Worm (Caenorhabditis elegans) whole organism, late embryonic: Measurements from ENCODE around the gene oac-59.

ENCODE experiments used
- C08G9.2 ChIP-seq: sonication (generic microtip); optimal IDR thresholded peaks from 2 replicates; lab custom pipeline; 2016; ENCODE audit warnings: mild to moderate bottlenecking, missing genetic modification characterization, moderate library complexity, missing compliant biosample characterization
- F13H6.1 ChIP-seq: sonication (generic microtip); optimal IDR thresholded peaks from 2 replicates; lab custom pipeline; 2016; ENCODE audit warnings: missing genetic modification characterization, missing compliant biosample characterization
- K02D7.2 ChIP-seq: sonication (generic microtip); optimal IDR thresholded peaks from 2 replicates; lab custom pipeline; 2017; ENCODE audit warnings: mild to moderate bottlenecking, missing genetic modification characterization, missing compliant biosample characterization
- Y22D7AL.16 ChIP-seq: sonication (generic microtip); optimal IDR thresholded peaks from 2 replicates; lab custom pipeline; 2016; ENCODE audit warnings: missing genetic modification characterization, missing compliant biosample characterization
- ama-1 ChIP-seq: fragments of 150-350 bp; optimal IDR thresholded peaks from 2 replicates; lab custom pipeline; 2014
- ceh-14 ChIP-seq: sonication (generic microtip); optimal IDR thresholded peaks from 2 replicates; lab custom pipeline; 2016; ENCODE audit warnings: missing genotype, missing genetic modification characterization, missing compliant biosample characterization
- ceh-18 ChIP-seq: sonication (generic microtip); optimal IDR thresholded peaks from 2 replicates; lab custom pipeline; 2016; ENCODE audit warnings: missing genetic modification characterization, missing compliant biosample characterization
- ceh-19 ChIP-seq: fragments of 200-800 bp; sonication (Bioruptor generic); optimal IDR thresholded peaks from 2 replicates; lab custom pipeline; 2018; ENCODE audit warnings: mild to moderate bottlenecking, missing genetic modification characterization, missing compliant biosample characterization
- ceh-2 ChIP-seq: sonication (generic microtip); optimal IDR thresholded peaks from 2 replicates; lab custom pipeline; 2016; ENCODE audit warnings: missing genotype, missing genetic modification characterization, missing compliant biosample characterization
- ceh-31 ChIP-seq: sonication (generic microtip); optimal IDR thresholded peaks from 2 replicates; lab custom pipeline; 2016; ENCODE audit warnings: missing genetic modification characterization, missing compliant biosample characterization
- ceh-34 ChIP-seq: sonication (generic microtip); optimal IDR thresholded peaks from 2 replicates; lab custom pipeline; 2016; ENCODE audit warnings: mild to moderate bottlenecking, missing genetic modification characterization, missing compliant biosample characterization
- ceh-45 ChIP-seq: fragments of 200-800 bp; sonication (Bioruptor generic); IDR thresholded peaks from 2 replicates; pipeline ENCODE4 v1.3.6; 2022; ENCODE audit warnings: missing genetic modification reagents, missing genetic modification characterization, missing compliant biosample characterization
- ceh-48 ChIP-seq: sonication (generic microtip); optimal IDR thresholded peaks from 2 replicates; lab custom pipeline; 2016; ENCODE audit warnings: missing genetic modification characterization, inconsistent platforms, missing compliant biosample characterization
- ceh-9 ChIP-seq: sonication (generic microtip); optimal IDR thresholded peaks from 2 replicates; lab custom pipeline; 2016; ENCODE audit warnings: mild to moderate bottlenecking, missing genetic modification characterization, inconsistent platforms, missing compliant biosample characterization
- dve-1 ChIP-seq: sonication (generic microtip); optimal IDR thresholded peaks from 2 replicates; lab custom pipeline; 2017; ENCODE audit warnings: antibody characterized with exemption, mild to moderate bottlenecking, missing genetic modification characterization, missing compliant biosample characterization
- elt-2 ChIP-seq: sonication (generic microtip); optimal IDR thresholded peaks from 2 replicates; lab custom pipeline; 2016; ENCODE audit warnings: missing genetic modification reagents, missing genetic modification characterization, missing compliant biosample characterization
- elt-4 ChIP-seq: sonication (generic microtip); optimal IDR thresholded peaks from 2 replicates; lab custom pipeline; 2016; ENCODE audit warnings: missing genetic modification characterization, missing compliant biosample characterization
- eyg-1 ChIP-seq: sonication (generic microtip); optimal IDR thresholded peaks from 2 replicates; lab custom pipeline; 2016; ENCODE audit warnings: missing genotype, missing genetic modification characterization, missing compliant biosample characterization
- fkh-10 ChIP-seq: fragments of 150-350 bp; optimal IDR thresholded peaks from 2 replicates; lab custom pipeline; 2014; ENCODE audit warnings: missing biosample characterization, missing genetic modification reagents, missing genetic modification characterization
- hlh-13 ChIP-seq: fragments of 200-800 bp; sonication (Bioruptor generic); optimal IDR thresholded peaks from 2 replicates; lab custom pipeline; 2018; ENCODE audit warnings: mild to moderate bottlenecking, missing genetic modification characterization, missing compliant biosample characterization
- hlh-30 ChIP-seq: sonication (generic microtip); optimal IDR thresholded peaks from 2 replicates; lab custom pipeline; 2017; ENCODE audit warnings: antibody characterized with exemption, missing genetic modification characterization, missing compliant biosample characterization; ENCODE audit not compliant: insufficient read depth
- hlh-8 ChIP-seq: sonication (generic microtip); optimal IDR thresholded peaks from 2 replicates; lab custom pipeline; 2016; ENCODE audit warnings: missing genotype, missing genetic modification characterization, missing compliant biosample characterization
- lim-6 ChIP-seq: sonication (generic microtip); optimal IDR thresholded peaks from 2 replicates; lab custom pipeline; 2016; ENCODE audit warnings: missing genetic modification characterization, missing compliant biosample characterization
- nfya-1 ChIP-seq: sonication (generic microtip); optimal IDR thresholded peaks from 2 replicates; lab custom pipeline; 2017; ENCODE audit warnings: missing genetic modification characterization, mild to moderate bottlenecking, missing compliant biosample characterization, antibody characterized with exemption, moderate library complexity
- npax-4 ChIP-seq: sonication (generic microtip); optimal IDR thresholded peaks from 2 replicates; lab custom pipeline; 2016; ENCODE audit warnings: missing genetic modification characterization, missing compliant biosample characterization
- odd-2 ChIP-seq: sonication (generic microtip); optimal IDR thresholded peaks from 2 replicates; lab custom pipeline; 2017; ENCODE audit warnings: antibody characterized with exemption, mild to moderate bottlenecking, missing genetic modification characterization, missing compliant biosample characterization
- pag-3 ChIP-seq: sonication (generic microtip); optimal IDR thresholded peaks from 2 replicates; lab custom pipeline; 2016; ENCODE audit warnings: missing compliant biosample characterization, missing genetic modification characterization, borderline replicate concordance
- pat-9 ChIP-seq: fragments of 200-800 bp; sonication (Bioruptor generic); optimal IDR thresholded peaks from 2 replicates; lab custom pipeline; 2018; ENCODE audit warnings: mild to moderate bottlenecking, missing genetic modification characterization, moderate library complexity, missing compliant biosample characterization
- pax-1 ChIP-seq: fragments of 150-350 bp; optimal IDR thresholded peaks from 2 replicates; lab custom pipeline; 2014; ENCODE audit warnings: missing biosample characterization, missing genetic modification characterization
- pha-2 ChIP-seq: sonication (generic microtip); optimal IDR thresholded peaks from 2 replicates; lab custom pipeline; 2017; ENCODE audit warnings: mild to moderate bottlenecking, missing genetic modification characterization, missing compliant biosample characterization
- ref-2 ChIP-seq: sonication (generic microtip); optimal IDR thresholded peaks from 2 replicates; lab custom pipeline; 2016; ENCODE audit warnings: missing genetic modification characterization, missing compliant biosample characterization
- sdc-2 ChIP-seq: sonication (generic microtip); optimal IDR thresholded peaks from 2 replicates; lab custom pipeline; 2016; ENCODE audit warnings: missing genotype, missing genetic modification characterization, missing compliant biosample characterization
- sox-4 ChIP-seq: sonication (generic microtip); optimal IDR thresholded peaks from 2 replicates; lab custom pipeline; 2017; ENCODE audit warnings: mild to moderate bottlenecking, missing genetic modification characterization, inconsistent platforms, missing compliant biosample characterization
- tbx-2 ChIP-seq: sonication (generic microtip); optimal IDR thresholded peaks from 2 replicates; lab custom pipeline; 2016; ENCODE audit warnings: missing genetic modification characterization, missing compliant biosample characterization
- ttx-3 ChIP-seq: sonication (generic microtip); optimal IDR thresholded peaks from 2 replicates; lab custom pipeline; 2016; ENCODE audit warnings: missing genetic modification reagents, missing genetic modification characterization, missing compliant biosample characterization
- unc-3 ChIP-seq, 2 experiments: fragments of 200-800 bp in 1 of 2; sonication (Bioruptor generic) in 1 of 2; sonication (generic microtip) in 1 of 2; conservative IDR thresholded peaks in 1 of 2; optimal IDR thresholded peaks in 1 of 2; 2 replicates each; pipeline versions ENCODE4 v1.3.6 to Lab custom; 2016 to 2022; ENCODE audit warnings: missing compliant biosample characterization in 2 of 2, missing genetic modification characterization in 2 of 2, missing genetic modification reagents in 1 of 2
- unc-42 ChIP-seq: sonication (generic microtip); optimal IDR thresholded peaks from 2 replicates; lab custom pipeline; 2016; ENCODE audit warnings: missing genotype, missing genetic modification characterization, missing compliant biosample characterization
- unc-55 ChIP-seq: sonication (generic microtip); optimal IDR thresholded peaks from 2 replicates; lab custom pipeline; 2017; ENCODE audit warnings: missing biosample characterization, missing genetic modification reagents, missing genetic modification characterization
- zip-5 ChIP-seq: sonication (generic microtip); optimal IDR thresholded peaks from 2 replicates; lab custom pipeline; 2016; ENCODE audit warnings: missing genetic modification characterization, missing compliant biosample characterization
- ztf-16 ChIP-seq: sonication (generic microtip); optimal IDR thresholded peaks from 2 replicates; lab custom pipeline; 2017; ENCODE audit warnings: missing genetic modification characterization, missing compliant biosample characterization

Gene oac-59

ce11 chrIV:12268272-12269045 is 32.6 kb downstream of the oac-59 start, which contains the start of the genes ppm-1.H and rpl-34:
Gene ppm-1.H, minus strand, starts transcription at chrIV:12268322.
Gene rpl-34, plus strand, starts transcription at chrIV:12268995.
- no peak for TF ChIP-seq ceh-2
- no peak for TF ChIP-seq ceh-45 (GFP tag; lab: Robert Waterston, UW)
- no peak for TF ChIP-seq F13H6.1 (tag; lab: Kevin White, UChicago)
- peak; percentile 36 for TF ChIP-seq tbx-2 (tag; lab: Kevin White, UChicago)
- TF ChIP-seq K02D7.2 (tag; lab: Kevin White, UChicago) = no peak
- no peak for TF ChIP-seq ceh-14
- TF ChIP-seq C08G9.2 (tag; lab: Kevin White, UChicago) = no peak
- TF ChIP-seq hlh-13 (GFP tag; lab: Kevin White, UChicago) = no peak
- peak; percentile 39 for TF ChIP-seq ceh-34 (tag; lab: Kevin White, UChicago)
- TF ChIP-seq pag-3 (tag; lab: Kevin White, UChicago) = no peak
- no peak for TF ChIP-seq odd-2 (tag; lab: Kevin White, UChicago)
- no peak for TF ChIP-seq ceh-9
- TF ChIP-seq ceh-48 (tag; lab: Kevin White, UChicago) = peak; percentile 51
- peak; percentile 84 for TF ChIP-seq nfya-1 (tag; lab: Kevin White, UChicago)
- no peak for TF ChIP-seq fkh-10 (GFP tag; lab: Kevin White, UChicago)
- TF ChIP-seq unc-42 (tag; lab: Kevin White, UChicago) = peak; percentile 57
- TF ChIP-seq hlh-8 (tag; lab: Kevin White, UChicago) = peak; percentile 34
- peak; percentile 50 for TF ChIP-seq pax-1 (tag; lab: Kevin White, UChicago)
- no peak for TF ChIP-seq dve-1 (tag; lab: Kevin White, UChicago)
- TF ChIP-seq ceh-18 (tag; lab: Kevin White, UChicago) = peak; percentile 21
- peak; percentile 39 for TF ChIP-seq zip-5 (tag; lab: Kevin White, UChicago)
- TF ChIP-seq unc-55 (GFP tag; lab: Kevin White, UChicago) = peak; percentile 58
- no peak for TF ChIP-seq Y22D7AL.16 (tag; lab: Kevin White, UChicago)
- TF ChIP-seq hlh-30 (tag; lab: Kevin White, UChicago) = peak; percentile 33
- no peak for TF ChIP-seq lim-6 (tag; lab: Kevin White, UChicago)
- TF ChIP-seq ceh-31 (tag; lab: Kevin White, UChicago) = peak; percentile 64
- TF ChIP-seq ttx-3 (tag; lab: Kevin White, UChicago) = peak; percentile 14
- TF ChIP-seq ama-1 (lab: Kevin White, UChicago) = no peak

ce11 chrIV:12265877-12266276 is 35.2 kb downstream of the oac-59 start:
- TF ChIP-seq ref-2 (tag; lab: Kevin White, UChicago) = no peak
- TF ChIP-seq unc-42 (tag; lab: Kevin White, UChicago) = no peak
- TF ChIP-seq npax-4 (tag; lab: Kevin White, UChicago) = no peak
- TF ChIP-seq ztf-16 (tag; lab: Kevin White, UChicago) = no peak
- no peak for TF ChIP-seq elt-4 (tag; lab: Kevin White, UChicago)
- no peak for TF ChIP-seq fkh-10 (GFP tag; lab: Kevin White, UChicago)
- no peak for TF ChIP-seq eyg-1 (tag; lab: Kevin White, UChicago)
- TF ChIP-seq ceh-19 = no peak
- no peak for TF ChIP-seq pat-9 (tag; lab: Kevin White, UChicago)
- no peak for TF ChIP-seq ceh-9
- TF ChIP-seq unc-3 (GFP tag; conservative IDR thresholded peaks at IDR 0.05; lab: Robert Waterston, UW) = no peak
- TF ChIP-seq unc-3 (tag; optimal IDR thresholded peaks at IDR 0.05; lab: Kevin White, UChicago) = no peak
- TF ChIP-seq C08G9.2 (tag; lab: Kevin White, UChicago) = no peak
- TF ChIP-seq elt-2 (tag; lab: Kevin White, UChicago) = no peak
- no peak for TF ChIP-seq hlh-13 (GFP tag; lab: Kevin White, UChicago)
- no peak for TF ChIP-seq tbx-2 (tag; lab: Kevin White, UChicago)
- no peak for TF ChIP-seq pha-2 (tag; lab: Kevin White, UChicago)
- TF ChIP-seq sox-4 (tag; lab: Kevin White, UChicago) = no peak
- TF ChIP-seq sdc-2 (tag; lab: Kevin White, UChicago) = no peak
- TF ChIP-seq, all 69 proteins: peak for 0
